Worm (Caenorhabditis elegans): ENCODE measurements around the gene K08D10.14.

- TF ChIP-seq che-1 (tag; optimal IDR thresholded peaks at IDR 0.05) (no peak), madf-2 (tag; optimal IDR thresholded peaks at IDR 0.05) (no peak), ama-1 (optimal IDR thresholded peaks at IDR 0.05) (no peak), nfya-1 (tag; optimal IDR thresholded peaks at IDR 0.05) (no peak), K09A11.1 (tag; optimal IDR thresholded peaks at IDR 0.05; ENCODE audit: insufficient read depth) (no peak), hlh-15 (tag; optimal IDR thresholded peaks at IDR 0.05) (no peak), pqm-1 (tag; optimal IDR thresholded peaks at IDR 0.05) (no peak), tbx-7 (tag; optimal IDR thresholded peaks at IDR 0.05) (no peak), fkh-10 (GFP tag; optimal IDR thresholded peaks at IDR 0.05) (no peak), elt-2 (tag; optimal IDR thresholded peaks at IDR 0.05) (no peak), C08G9.2 (tag; optimal IDR thresholded peaks at IDR 0.05) (no peak), nhr-11 (tag; optimal IDR thresholded peaks at IDR 0.05) (no peak)
Measured at ce11 chrIV:4117432-4117831, 37.3 kb upstream of the K08D10.14 start, which contains the start of gene drd-50.

Measured in whole organism, late embryonic.